Worm (Caenorhabditis elegans): ENCODE measurements around the gene R02C2.7.
"Not testable (repeated sequence)": the region's sequence is repeated elsewhere in the genome, so short reads cannot be mapped to it uniquely, and the experiment has no call there.

DNA sequence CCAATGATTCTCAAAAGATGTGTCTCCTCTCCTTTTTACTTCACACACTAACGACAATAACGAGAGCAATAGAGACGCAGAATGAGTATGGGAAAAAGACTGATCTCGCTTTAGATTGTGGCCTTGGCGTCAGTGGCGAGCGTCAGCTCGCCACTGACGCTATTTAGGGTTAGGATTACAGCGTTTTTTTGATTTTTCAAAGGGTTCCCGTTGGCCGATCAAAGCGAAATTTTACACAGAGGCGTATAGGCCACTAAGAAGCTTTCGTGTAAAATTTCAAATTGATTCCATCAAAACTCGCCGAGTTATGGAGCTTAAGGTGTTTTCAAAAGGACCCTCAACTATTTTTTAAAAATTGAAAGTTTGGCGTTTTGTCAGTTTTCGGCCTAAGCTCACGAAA is 29.7 kb downstream of the R02C2.7 start, which contains the start of gene DC2.5:
- TF ChIP-seq hlh-6 (tag; optimal IDR thresholded peaks at IDR 0.05); fkh-6 (tag; optimal IDR thresholded peaks at IDR 0.05); npax-4 (tag; optimal IDR thresholded peaks at IDR 0.05); T23F11.4 (GFP tag; optimal IDR thresholded peaks at IDR 0.05); nfya-1 (tag; optimal IDR thresholded peaks at IDR 0.05); F13H6.1 (tag; optimal IDR thresholded peaks at IDR 0.05); C38D4.7 (GFP tag; optimal IDR thresholded peaks at IDR 0.05); lin-11 (tag; optimal IDR thresholded peaks at IDR 0.05); gmeb-2 (tag; optimal IDR thresholded peaks at IDR 0.05); pqm-1 (tag; optimal IDR thresholded peaks at IDR 0.05); eyg-1 (tag; optimal IDR thresholded peaks at IDR 0.05); hlh-8 (tag; optimal IDR thresholded peaks at IDR 0.05): not testable (repeated sequence)
